Fruit fly (Drosophila melanogaster) whole organism, wandering third instar larva: ENCODE results near the gene SdhC.

Source experiments
- Abd-B ChIP-seq: fragments of >200 bp; optimal IDR thresholded peaks from 2 replicates; lab custom pipeline; 2017; ENCODE audit warnings: missing biosample characterization, missing genetic modification characterization
- CG32264 ChIP-seq: fragments of 200-800 bp; sonication (Bioruptor generic); optimal IDR thresholded peaks from 2 replicates; lab custom pipeline; 2016; ENCODE audit warnings: missing biosample characterization, missing genetic modification characterization
- CG9705 ChIP-seq: fragments of 200-800 bp; sonication (Bioruptor generic); optimal IDR thresholded peaks from 2 replicates; lab custom pipeline; 2018; ENCODE audit warnings: missing biosample characterization, mild to moderate bottlenecking, missing genetic modification characterization
- Dfd ChIP-seq: fragments of >200 bp; optimal IDR thresholded peaks from 2 replicates; lab custom pipeline; 2017; ENCODE audit warnings: missing biosample characterization, missing genetic modification characterization
- Dif ChIP-seq: fragments of 200-275, 200-300 bp; sonication (Bioruptor generic); optimal IDR thresholded peaks from 2 replicates; lab custom pipeline; 2018; ENCODE audit warnings: missing biosample characterization, missing genetic modification characterization; ENCODE audit not compliant: partially characterized antibody
- HLH106 ChIP-seq: fragments of 200-800 bp; optimal IDR thresholded peaks from 3 replicates; lab custom pipeline; 2019; ENCODE audit warnings: missing biosample characterization, mild to moderate bottlenecking, missing genetic modification characterization, moderate library complexity
- Hr78 ChIP-seq: fragments of >200 bp; optimal IDR thresholded peaks from 2 replicates; lab custom pipeline; 2017; ENCODE audit warnings: missing biosample characterization, missing genetic modification characterization
- Hr83 ChIP-seq: fragments of 200-300 bp; sonication (Bioruptor generic); optimal IDR thresholded peaks from 2 replicates; lab custom pipeline; 2016; ENCODE audit warnings: missing biosample characterization, mild to moderate bottlenecking, missing genetic modification characterization, moderate library complexity; ENCODE audit not compliant: poor library complexity, severe bottlenecking
- Jra ChIP-seq: sonication (Bioruptor generic); optimal IDR thresholded peaks from 2 replicates; lab custom pipeline; 2016; ENCODE audit warnings: missing biosample characterization, missing genetic modification characterization
- Myc ChIP-seq: fragments of >200 bp; optimal IDR thresholded peaks from 2 replicates; lab custom pipeline; 2017
- N ChIP-seq: fragments of >200 bp; optimal IDR thresholded peaks from 2 replicates; lab custom pipeline; 2018; ENCODE audit warnings: missing biosample characterization, missing external identifiers, missing genetic modification characterization
- OdsH ChIP-seq: fragments of 200-800 bp; sonication (Bioruptor generic); optimal IDR thresholded peaks from 2 replicates; lab custom pipeline; 2016; ENCODE audit warnings: missing biosample characterization, mild to moderate bottlenecking, missing genetic modification characterization
- Rel ChIP-seq, 2 experiments: fragments of 200-800 bp; sonication (Bioruptor generic) in 1 of 2; optimal IDR thresholded peaks; 2 replicates in 1 of 2; 3 replicates in 1 of 2; lab custom pipeline; 2016 to 2019; ENCODE audit warnings: mild to moderate bottlenecking in 2 of 2, missing biosample characterization in 2 of 2, missing genetic modification characterization in 2 of 2, moderate library complexity in 1 of 2
- Sp1 ChIP-seq: fragments of 200-800 bp; sonication (Bioruptor generic); optimal IDR thresholded peaks from 3 replicates; lab custom pipeline; 2019; ENCODE audit warnings: missing biosample characterization, mild to moderate bottlenecking, missing genetic modification characterization, moderate library complexity
- br ChIP-seq: fragments of 200-800 bp; sonication (Bioruptor generic); optimal IDR thresholded peaks from 2 replicates; lab custom pipeline; 2016; ENCODE audit warnings: missing biosample characterization, missing genetic modification characterization
- dl ChIP-seq, 2 experiments: fragments of 175-275, 200-275 bp in 1 of 2; fragments of 200-275 bp in 1 of 2; sonication (Bioruptor generic); optimal IDR thresholded peaks; lab custom pipeline; 2018; ENCODE audit warnings: mild to moderate bottlenecking in 2 of 2, missing biosample characterization in 2 of 2, missing genetic modification characterization in 2 of 2, moderate library complexity in 2 of 2; ENCODE audit not compliant: partially characterized antibody in 2 of 2, insufficient read depth in 1 of 2
- dsf ChIP-seq: sonication (Bioruptor generic); optimal IDR thresholded peaks from 2 replicates; lab custom pipeline; 2016; ENCODE audit warnings: missing biosample characterization, missing genetic modification characterization, borderline replicate concordance
- ey ChIP-seq: fragments of 200-800 bp; sonication (Bioruptor generic); optimal IDR thresholded peaks from 2 replicates; lab custom pipeline; 2016; ENCODE audit warnings: missing biosample characterization, missing genetic modification characterization
- fru ChIP-seq: fragments of 200-800 bp; sonication (Bioruptor generic); optimal IDR thresholded peaks from 3 replicates; lab custom pipeline; 2016; ENCODE audit warnings: missing biosample characterization, mild to moderate bottlenecking, missing genetic modification characterization
- h ChIP-seq: fragments of 200-800 bp; sonication (Bioruptor generic); optimal IDR thresholded peaks from 3 replicates; lab custom pipeline; 2016; ENCODE audit warnings: missing biosample characterization, mild to moderate bottlenecking, missing genetic modification characterization
- jim ChIP-seq: fragments of 175-275, 200-325 bp; sonication (Bioruptor generic); optimal IDR thresholded peaks from 2 replicates; lab custom pipeline; 2016; ENCODE audit warnings: missing biosample characterization, mild to moderate bottlenecking, missing genetic modification characterization
- pan ChIP-seq: fragments of >200 bp; optimal IDR thresholded peaks from 2 replicates; lab custom pipeline; 2017
- psq ChIP-seq: fragments of 200-800 bp; sonication (Bioruptor generic); optimal IDR thresholded peaks from 3 replicates; lab custom pipeline; 2017; ENCODE audit warnings: missing biosample characterization, mild to moderate bottlenecking, missing genetic modification characterization, moderate library complexity
- rgr ChIP-seq: fragments of 200-800 bp; sonication (Bioruptor generic); optimal IDR thresholded peaks from 3 replicates; lab custom pipeline; 2016; ENCODE audit warnings: missing biosample characterization, mild to moderate bottlenecking, missing genetic modification characterization
- sv ChIP-seq: fragments of 200-800 bp; sonication (Bioruptor generic); optimal IDR thresholded peaks from 3 replicates; lab custom pipeline; 2016; ENCODE audit warnings: missing biosample characterization, missing genetic modification characterization
- tai ChIP-seq: sonication (Bioruptor generic); optimal IDR thresholded peaks from 2 replicates; lab custom pipeline; 2016; ENCODE audit warnings: missing biosample characterization, missing genetic modification characterization
- usp ChIP-seq: fragments of >200 bp; optimal IDR thresholded peaks from 2 replicates; lab custom pipeline; 2017; ENCODE audit warnings: missing biosample characterization, missing genetic modification characterization
- woc ChIP-seq: sonication (Bioruptor generic); optimal IDR thresholded peaks from 2 replicates; lab custom pipeline; 2016; ENCODE audit warnings: missing biosample characterization, mild to moderate bottlenecking, missing genetic modification characterization

SdhC gene

dm6 chr3R:11254382-11254953, 44.8 kb upstream of the SdhC start:
- TF ChIP-seq fru (no peak), Dif (GFP tag; lab: Kevin White, UChicago) (peak; percentile 24)

dm6 chr3R:11253768-11254167, 44.1 kb upstream of the SdhC start:
- peak; percentile 66 for TF ChIP-seq Dfd (GFP tag; lab: Kevin White, UChicago)
- TF ChIP-seq sv (GFP tag; lab: Kevin White, UChicago) = no peak
- TF ChIP-seq OdsH (GFP tag; lab: Kevin White, UChicago) = no peak
- TF ChIP-seq N (GFP tag; lab: Kevin White, UChicago) = no peak
- TF ChIP-seq, all 38 proteins: peak for 1

dm6 chr3R:11246865-11247264, 37.2 kb upstream of the SdhC start:
- TF ChIP-seq dsf (no peak), Hr83 (GFP tag; lab: Kevin White, UChicago) (no peak), woc (GFP tag; lab: Kevin White, UChicago) (no peak), dl (GFP tag; optimal IDR thresholded peaks at IDR 0.05; lab: Kevin White, UChicago; ENCODE audit: insufficient read depth in 1 of 2, partially characterized antibody in 2 of 2) (no peak), Rel (GFP tag; optimal IDR thresholded peaks at IDR 0.05; lab: Kevin White, UChicago) (no peak), Rel (tag; optimal IDR thresholded peaks at IDR 0.05; lab: Kevin White, UChicago) (no peak), fru (no peak), br (GFP tag; lab: Kevin White, UChicago) (no peak), OdsH (GFP tag; lab: Kevin White, UChicago) (no peak), jim (no peak), usp (GFP tag; lab: Kevin White, UChicago) (no peak)

- no peak for TF ChIP-seq pan (lab: Kevin White, UChicago)
- no peak for TF ChIP-seq Abd-B (GFP tag; lab: Kevin White, UChicago)
- TF ChIP-seq Sp1 (GFP tag; lab: Kevin White, UChicago) = no peak
- TF ChIP-seq rgr (GFP tag; lab: Kevin White, UChicago) = no peak
- no peak for TF ChIP-seq dl (GFP tag; optimal IDR thresholded peaks at IDR 0.05; lab: Kevin White, UChicago; ENCODE audit: insufficient read depth in 1 of 2, partially characterized antibody in 2 of 2)
- no peak for TF ChIP-seq Hr78 (GFP tag; lab: Kevin White, UChicago)
Observed at dm6 chr3R:11245803-11246202, 36.2 kb upstream of the SdhC start.

dm6 chr3R:11243951-11244660, 34.5 kb upstream of the SdhC start, which contains the start of the genes CG17734 and CG5214:
Gene CG17734 (minus strand): TSS chr3R:11243999.
Gene CG5214 (plus strand): TSS chr3R:11244302.
- TF ChIP-seq psq = no peak
- TF ChIP-seq rgr (GFP tag; lab: Kevin White, UChicago) = peak; percentile 37
- no peak for TF ChIP-seq dl (GFP tag; optimal IDR thresholded peaks at IDR 0.05; lab: Kevin White, UChicago; ENCODE audit: insufficient read depth in 1 of 2, partially characterized antibody in 2 of 2)
- TF ChIP-seq CG32264 (GFP tag; lab: Kevin White, UChicago) = peak; percentile 28
- TF ChIP-seq ey = no peak
- peak; percentile 46 for TF ChIP-seq h (GFP tag; lab: Kevin White, UChicago)
- peak; percentile 32 for TF ChIP-seq Sp1 (GFP tag; lab: Kevin White, UChicago)
- no peak for TF ChIP-seq tai
- peak; percentile 26 for TF ChIP-seq sv (GFP tag; lab: Kevin White, UChicago)
- TF ChIP-seq HLH106 (tag; lab: Kevin White, UChicago) = no peak
- TF ChIP-seq fru = peak; percentile 49
- no peak for TF ChIP-seq woc (GFP tag; lab: Kevin White, UChicago)
- peak; percentile 65 for TF ChIP-seq Hr83 (GFP tag; lab: Kevin White, UChicago)
- no peak for TF ChIP-seq CG9705 (GFP tag; lab: Kevin White, UChicago)
- peak; percentile 24 for TF ChIP-seq dsf
- no peak for TF ChIP-seq usp (GFP tag; lab: Kevin White, UChicago)
- TF ChIP-seq Rel (GFP tag; optimal IDR thresholded peaks at IDR 0.05; lab: Kevin White, UChicago) = no peak
- TF ChIP-seq Rel (tag; optimal IDR thresholded peaks at IDR 0.05; lab: Kevin White, UChicago) = no peak
- TF ChIP-seq Myc (lab: Kevin White, UChicago) = peak; percentile 73
- peak; percentile 40 for TF ChIP-seq Jra (GFP tag; lab: Kevin White, UChicago)
